Worm (Caenorhabditis elegans) whole organism, L1 larva: ENCODE results near the gene C28C12.11.

Experiments used
- C04F5.9 ChIP-seq: sonication (generic microtip); optimal IDR thresholded peaks from 2 replicates; lab custom pipeline; 2016; ENCODE audit warnings: missing genetic modification characterization, missing compliant biosample characterization
- Y116A8C.19 ChIP-seq: sonication (generic microtip); optimal IDR thresholded peaks from 2 replicates; lab custom pipeline; 2016; ENCODE audit warnings: missing compliant biosample characterization, missing genetic modification characterization, borderline replicate concordance
- alr-1 ChIP-seq: fragments of 200-800 bp; sonication (Bioruptor generic); optimal IDR thresholded peaks from 2 replicates; lab custom pipeline; 2018; ENCODE audit warnings: borderline replicate concordance, mild to moderate bottlenecking, missing genetic modification characterization, missing compliant biosample characterization
- ama-1 ChIP-seq: fragments of 150-350 bp; optimal IDR thresholded peaks from 2 replicates; lab custom pipeline; 2014
- blmp-1 ChIP-seq: fragments of 150-350 bp; optimal IDR thresholded peaks from 2 replicates; lab custom pipeline; 2014; ENCODE audit warnings: missing biosample characterization, missing genetic modification characterization
- ceh-8 ChIP-seq: fragments of 200-800 bp; sonication (Bioruptor generic); optimal IDR thresholded peaks from 2 replicates; lab custom pipeline; 2018; ENCODE audit warnings: mild to moderate bottlenecking, missing genetic modification characterization, moderate library complexity, missing compliant biosample characterization
- ceh-88 ChIP-seq: fragments of 200-800 bp; sonication (Bioruptor generic); IDR thresholded peaks from 2 replicates; pipeline ENCODE4 v1.3.6; 2022; ENCODE audit warnings: missing genetic modification characterization, missing compliant biosample characterization
- ceh-90 ChIP-seq: sonication (generic microtip); optimal IDR thresholded peaks from 2 replicates; lab custom pipeline; 2016; ENCODE audit warnings: missing genetic modification characterization, missing compliant biosample characterization
- ces-1 ChIP-seq: fragments of 150-350 bp; optimal IDR thresholded peaks from 2 replicates; lab custom pipeline; 2014; ENCODE audit warnings: missing biosample characterization, missing genetic modification reagents, missing genetic modification characterization
- dpl-1 ChIP-seq, 3 experiments: fragments of 150-350 bp in 2 of 3; sonication (generic microtip) in 1 of 3; optimal IDR thresholded peaks; 2 replicates each; lab custom pipeline; 2014 to 2017; ENCODE audit warnings: missing biosample characterization in 3 of 3, missing genetic modification characterization in 3 of 3, missing genetic modification reagents in 3 of 3
- dsc-1 ChIP-seq: sonication (generic microtip); optimal IDR thresholded peaks from 2 replicates; lab custom pipeline; 2016; ENCODE audit warnings: mild to moderate bottlenecking, missing genetic modification characterization, missing compliant biosample characterization
- efl-1 ChIP-seq, 4 experiments: fragments of 150-350 bp; optimal IDR thresholded peaks in 3 of 4; peaks in 1 of 4; 1 replicate in 1 of 4; 2 replicates in 3 of 4; lab custom pipeline; 2014; ENCODE audit warnings: missing biosample characterization in 2 of 4, missing genetic modification characterization in 2 of 4, missing genetic modification reagents in 2 of 4
- egl-13 ChIP-seq: sonication (generic microtip); optimal IDR thresholded peaks from 2 replicates; lab custom pipeline; 2016; ENCODE audit warnings: missing genotype, missing genetic modification reagents, missing genetic modification characterization, missing compliant biosample characterization
- egl-27 ChIP-seq, 2 experiments: fragments of 150-350 bp in 1 of 2; sonication (generic microtip); optimal IDR thresholded peaks; 3 replicates each; lab custom pipeline; 2017 to 2018; ENCODE audit warnings: missing biosample characterization in 2 of 2, missing genetic modification characterization in 2 of 2, missing genetic modification reagents in 2 of 2
- elt-2 ChIP-seq: sonication (generic microtip); optimal IDR thresholded peaks from 2 replicates; lab custom pipeline; 2016; ENCODE audit warnings: missing genetic modification characterization, mild to moderate bottlenecking, inconsistent platforms, missing compliant biosample characterization, missing genetic modification reagents
- elt-3 ChIP-seq, 6 experiments: fragments of 150-350 bp in 1 of 6; sonication (generic microtip); optimal IDR thresholded peaks; 2 replicates each; lab custom pipeline; 2017 to 2018; ENCODE audit warnings: missing biosample characterization in 6 of 6, missing genetic modification characterization in 6 of 6, inconsistent platforms in 1 of 6
- fkh-4 ChIP-seq: sonication (generic microtip); optimal IDR thresholded peaks from 2 replicates; lab custom pipeline; 2016; ENCODE audit warnings: missing compliant biosample characterization, missing genetic modification characterization, borderline replicate concordance
- hlh-17 ChIP-seq: fragments of 200-800 bp; sonication (Bioruptor generic); optimal IDR thresholded peaks from 2 replicates; lab custom pipeline; 2018; ENCODE audit warnings: missing genetic modification characterization, mild to moderate bottlenecking, missing compliant biosample characterization, moderate library complexity, borderline replicate concordance
- irx-1 ChIP-seq: sonication (generic microtip); optimal IDR thresholded peaks from 2 replicates; lab custom pipeline; 2016; ENCODE audit warnings: missing genetic modification characterization, missing compliant biosample characterization
- jun-1 ChIP-seq: fragments of 150-350 bp; optimal IDR thresholded peaks from 2 replicates; lab custom pipeline; 2014; ENCODE audit warnings: missing biosample characterization, missing genetic modification reagents, missing genetic modification characterization
- lin-13 ChIP-seq: fragments of 150-350 bp; optimal IDR thresholded peaks from 2 replicates; lab custom pipeline; 2014; ENCODE audit warnings: missing biosample characterization, missing genetic modification reagents, missing genetic modification characterization
- lin-14 ChIP-seq: fragments of 200-800 bp; sonication (Bioruptor generic); optimal IDR thresholded peaks from 2 replicates; lab custom pipeline; 2018; ENCODE audit warnings: mild to moderate bottlenecking, missing genetic modification characterization, moderate library complexity, missing compliant biosample characterization
- lin-15B ChIP-seq: fragments of 150-350 bp; sonication (generic microtip); optimal IDR thresholded peaks from 3 replicates; lab custom pipeline; 2014; ENCODE audit warnings: missing biosample characterization, missing genetic modification characterization
- lin-39 ChIP-seq: fragments of 150-350 bp; optimal IDR thresholded peaks from 2 replicates; lab custom pipeline; 2014; ENCODE audit warnings: missing biosample characterization, missing genetic modification reagents, missing genetic modification characterization
- lir-3 ChIP-seq: sonication (generic microtip); optimal IDR thresholded peaks from 2 replicates; lab custom pipeline; 2016; ENCODE audit warnings: mild to moderate bottlenecking, missing genetic modification characterization, moderate library complexity, missing compliant biosample characterization; ENCODE audit not compliant: poor library complexity
- mab-9 ChIP-seq: fragments of 200-800 bp; sonication (Bioruptor generic); IDR thresholded peaks from 2 replicates; pipeline ENCODE4 v1.3.6; 2022; ENCODE audit warnings: missing genetic modification reagents, missing genetic modification characterization, missing compliant biosample characterization
- nhr-237 ChIP-seq: fragments of 150-350 bp; optimal IDR thresholded peaks from 2 replicates; lab custom pipeline; 2014; ENCODE audit warnings: missing biosample characterization, missing genetic modification characterization
- nhr-28 ChIP-seq: fragments of 150-350 bp; optimal IDR thresholded peaks from 2 replicates; lab custom pipeline; 2014; ENCODE audit warnings: missing biosample characterization, missing genetic modification characterization
- nhr-47 ChIP-seq: sonication (generic microtip); optimal IDR thresholded peaks from 2 replicates; lab custom pipeline; 2016; ENCODE audit warnings: mild to moderate bottlenecking, missing genetic modification characterization, moderate library complexity, missing compliant biosample characterization
- nhr-71 ChIP-seq: sonication (generic microtip); optimal IDR thresholded peaks from 2 replicates; lab custom pipeline; 2016; ENCODE audit warnings: mild to moderate bottlenecking, missing genetic modification characterization, moderate library complexity, missing compliant biosample characterization
- nhr-76 ChIP-seq: sonication (generic microtip); optimal IDR thresholded peaks from 2 replicates; lab custom pipeline; 2017; ENCODE audit warnings: missing biosample characterization, missing genetic modification characterization
- nhr-77 ChIP-seq: fragments of 150-350 bp; optimal IDR thresholded peaks from 2 replicates; lab custom pipeline; 2014; ENCODE audit warnings: missing biosample characterization, missing genetic modification characterization
- nhr-84 ChIP-seq: sonication (generic microtip); optimal IDR thresholded peaks from 2 replicates; lab custom pipeline; 2017; ENCODE audit warnings: missing biosample characterization, missing genetic modification characterization
- nhr-90 ChIP-seq: sonication (generic microtip); optimal IDR thresholded peaks from 2 replicates; lab custom pipeline; 2016; ENCODE audit warnings: mild to moderate bottlenecking, missing genetic modification characterization, missing compliant biosample characterization; ENCODE audit not compliant: poor library complexity
- pag-3 ChIP-seq: sonication (generic microtip); optimal IDR thresholded peaks from 2 replicates; lab custom pipeline; 2017; ENCODE audit warnings: missing genetic modification characterization, mild to moderate bottlenecking, missing compliant biosample characterization, antibody characterized with exemption, borderline replicate concordance; ENCODE audit not compliant: insufficient read depth
- rnt-1 ChIP-seq: sonication (generic microtip); optimal IDR thresholded peaks from 2 replicates; lab custom pipeline; 2016; ENCODE audit warnings: mild to moderate bottlenecking, missing genetic modification characterization, moderate library complexity, missing compliant biosample characterization
- skn-1 ChIP-seq: fragments of 150-350 bp; optimal IDR thresholded peaks from 2 replicates; lab custom pipeline; 2014; ENCODE audit warnings: missing biosample characterization, missing genetic modification characterization
- snu-23 ChIP-seq: sonication (generic microtip); optimal IDR thresholded peaks from 2 replicates; lab custom pipeline; 2016; ENCODE audit warnings: missing genetic modification characterization, missing compliant biosample characterization
- sptf-1 ChIP-seq: fragments of 150-350 bp; optimal IDR thresholded peaks from 2 replicates; lab custom pipeline; 2014; ENCODE audit warnings: missing biosample characterization, missing genetic modification characterization
- tlp-1 ChIP-seq: fragments of 150-350 bp; optimal IDR thresholded peaks from 2 replicates; lab custom pipeline; 2014; ENCODE audit warnings: missing biosample characterization, missing genetic modification characterization
- vab-15 ChIP-seq: sonication (generic microtip); optimal IDR thresholded peaks from 2 replicates; lab custom pipeline; 2017; ENCODE audit warnings: missing genotype, mild to moderate bottlenecking, missing genetic modification characterization, missing compliant biosample characterization
- xbp-1 ChIP-seq: sonication (generic microtip); optimal IDR thresholded peaks from 2 replicates; lab custom pipeline; 2016; ENCODE audit warnings: missing genetic modification characterization, missing compliant biosample characterization
- zip-4 ChIP-seq: fragments of 200-800 bp; sonication (Bioruptor generic); optimal IDR thresholded peaks from 2 replicates; lab custom pipeline; 2018; ENCODE audit warnings: mild to moderate bottlenecking, missing genetic modification characterization, moderate library complexity, missing compliant biosample characterization
- ztf-11 ChIP-seq, 2 experiments: sonication (generic microtip); optimal IDR thresholded peaks; 2 replicates each; lab custom pipeline; 2016 to 2017; ENCODE audit warnings: missing genetic modification characterization in 2 of 2, missing biosample characterization in 1 of 2, missing compliant biosample characterization in 1 of 2

C28C12.11 gene

ce11 chrIV:8432709-8433108 is 41.1 kb upstream of the C28C12.11 start, which contains the start of the genes T26A8.4 and pdtf-1 (continued):
- TF ChIP-seq lin-14: peak; percentile 95
- no peak for TF ChIP-seq nhr-76 (tag; lab: Kevin White, UChicago)
- no peak for TF ChIP-seq ces-1 (GFP tag; lab: Kevin White, UChicago)
- TF ChIP-seq ceh-8 (GFP tag; lab: Kevin White, UChicago): peak; percentile 67
- peak; percentile 90 to 96 for TF ChIP-seq efl-1 (optimal IDR thresholded peaks at IDR 0.05; lab: Kevin White, UChicago)
- peak; percentile 76 to 98 for TF ChIP-seq efl-1 (GFP tag; optimal IDR thresholded peaks at IDR 0.05 in 1 of 2; lab: Kevin White, UChicago)
- TF ChIP-seq alr-1 (tag; lab: Kevin White, UChicago): no peak
- no peak for TF ChIP-seq nhr-28
- TF ChIP-seq ceh-90: no peak
- TF ChIP-seq, all 84 proteins: peak for 63

ce11 chrIV:8446904-8447303 is 27.0 kb upstream of the C28C12.11 start, which contains the start of gene T01B11.1:
TSS of gene T01B11.1 (plus strand) at chrIV:8447204.
- TF ChIP-seq efl-1 (optimal IDR thresholded peaks at IDR 0.05; lab: Kevin White, UChicago) (no peak), efl-1 (GFP tag; optimal IDR thresholded peaks at IDR 0.05 in 1 of 2; lab: Kevin White, UChicago) (peak in 1 of 2 experiments; percentile 4), sptf-1 (tag; lab: Kevin White, UChicago) (no peak)
- TF ChIP-seq, all 84 proteins: peak for 1

DNA sequence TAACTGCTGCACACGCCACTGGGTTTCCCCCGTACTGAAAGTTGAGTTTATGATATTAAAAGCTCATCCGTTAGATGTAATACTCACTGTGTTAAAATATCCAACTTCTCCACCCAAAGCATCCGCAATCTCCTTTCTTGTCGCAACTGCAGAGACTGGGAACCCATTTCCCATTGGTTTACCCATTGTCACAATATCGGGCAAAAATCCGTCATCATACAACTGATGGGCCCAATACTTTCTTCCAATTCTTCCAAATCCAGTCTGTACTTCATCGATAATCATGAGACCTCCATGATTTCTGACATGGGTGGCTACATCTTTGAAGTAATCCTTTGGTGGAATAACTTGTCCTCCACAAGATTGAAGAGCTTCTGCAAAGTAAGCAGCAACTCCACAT is 24.0 kb upstream of the C28C12.11 start:
- no peak for TF ChIP-seq xbp-1 (tag; lab: Kevin White, UChicago)
- no peak for TF ChIP-seq nhr-90
- TF ChIP-seq lin-13 (GFP tag; lab: Kevin White, UChicago): no peak
- TF ChIP-seq lin-15B (tag; lab: Kevin White, UChicago): no peak
- no peak for TF ChIP-seq ceh-8 (GFP tag; lab: Kevin White, UChicago)
- no peak for TF ChIP-seq mab-9
- TF ChIP-seq vab-15 (tag; lab: Kevin White, UChicago): no peak
- no peak for TF ChIP-seq Y116A8C.19 (tag; lab: Kevin White, UChicago)

DNA sequence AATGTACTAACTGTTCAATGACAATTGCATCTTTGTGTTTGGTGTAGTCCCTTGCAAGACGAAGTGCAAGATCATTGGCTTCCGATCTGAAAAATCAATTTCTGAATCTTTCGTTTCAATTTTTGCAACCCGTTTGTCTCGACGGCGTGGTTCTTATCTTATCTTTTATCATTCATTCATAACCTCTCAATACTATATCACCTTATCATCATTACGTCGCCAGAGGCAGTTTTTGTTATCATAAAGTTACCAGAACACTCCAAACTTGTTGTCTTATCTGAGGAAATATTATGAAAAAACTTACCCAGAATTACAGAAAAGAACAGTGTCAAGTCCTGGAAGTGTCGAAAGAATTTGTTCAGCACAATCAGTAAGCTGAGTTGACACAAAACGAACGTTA is 23.3 kb upstream of the C28C12.11 start:
- TF ChIP-seq dpl-1 (GFP tag; optimal IDR thresholded peaks at IDR 0.05; lab: Kevin White, UChicago) (no peak), elt-3 (tag; optimal IDR thresholded peaks at IDR 0.05; lab: Kevin White, UChicago) (peak in 5 of 6 experiments; percentile 0 to 97 (median 93)), dsc-1 (tag; lab: Kevin White, UChicago) (no peak), C04F5.9 (no peak), jun-1 (no peak), ceh-88 (GFP tag; lab: Robert Waterston, UW) (no peak), blmp-1 (tag; lab: Kevin White, UChicago) (peak; percentile 1), nhr-237 (tag; lab: Kevin White, UChicago) (no peak), lin-15B (tag; lab: Kevin White, UChicago) (no peak), ceh-90 (no peak), pag-3 (tag; lab: Kevin White, UChicago) (no peak), Y116A8C.19 (tag; lab: Kevin White, UChicago) (no peak), rnt-1 (no peak), nhr-47 (tag; lab: Kevin White, UChicago) (no peak), fkh-4 (tag; lab: Kevin White, UChicago) (no peak), snu-23 (no peak), ztf-11 (tag; optimal IDR thresholded peaks at IDR 0.05; lab: Kevin White, UChicago) (no peak), ama-1 (lab: Kevin White, UChicago) (no peak), lir-3 (no peak), egl-13 (tag; lab: Kevin White, UChicago) (no peak), nhr-84 (tag; lab: Kevin White, UChicago) (no peak), hlh-17 (GFP tag; lab: Kevin White, UChicago) (no peak), lin-39 (tag; lab: Kevin White, UChicago) (no peak), skn-1 (tag; lab: Kevin White, UChicago) (no peak), tlp-1 (tag; lab: Kevin White, UChicago) (no peak), zip-4 (GFP tag; lab: Kevin White, UChicago) (no peak), ces-1 (GFP tag; lab: Kevin White, UChicago) (no peak), vab-15 (tag; lab: Kevin White, UChicago) (no peak), egl-27 (tag; optimal IDR thresholded peaks at IDR 0.05; lab: Kevin White, UChicago) (no peak), irx-1 (no peak), nhr-77 (tag; lab: Kevin White, UChicago) (no peak), nhr-71 (tag; lab: Kevin White, UChicago) (peak; percentile 17), elt-2 (tag; lab: Kevin White, UChicago) (peak; percentile 97)
